Worm (Caenorhabditis elegans) whole organism, early embryonic: Measurements from ENCODE around the gene fbxc-42.

Experiments used
- F13C5.2 ChIP-seq: sonication (generic microtip); optimal IDR thresholded peaks from 2 replicates; lab custom pipeline; 2017; ENCODE audit warnings: mild to moderate bottlenecking, missing genetic modification characterization, inconsistent platforms, missing compliant biosample characterization
- aly-1 ChIP-seq: sonication (generic microtip); optimal IDR thresholded peaks from 2 replicates; lab custom pipeline; 2016; ENCODE audit warnings: missing genetic modification characterization, missing compliant biosample characterization
- ama-1 ChIP-seq: fragments of 150-350 bp; optimal IDR thresholded peaks from 2 replicates; lab custom pipeline; 2014
- ceh-13 ChIP-seq: fragments of 200-800 bp; sonication (Bioruptor generic); optimal IDR thresholded peaks from 2 replicates; lab custom pipeline; 2018; ENCODE audit warnings: mild to moderate bottlenecking, missing genetic modification characterization, missing compliant biosample characterization
- ceh-36 ChIP-seq: sonication (generic microtip); optimal IDR thresholded peaks from 2 replicates; lab custom pipeline; 2016; ENCODE audit warnings: missing genetic modification characterization, inconsistent platforms, missing compliant biosample characterization
- flt-1 ChIP-seq: fragments of 200-800 bp; sonication (Bioruptor generic); IDR thresholded peaks from 2 replicates; pipeline ENCODE4 v1.3.6; 2022; ENCODE audit warnings: missing genetic modification characterization, missing compliant biosample characterization
- hmbx-1 ChIP-seq: sonication (generic microtip); optimal IDR thresholded peaks from 2 replicates; lab custom pipeline; 2016; ENCODE audit warnings: mild to moderate bottlenecking, missing genetic modification characterization, missing compliant biosample characterization
- hmg-4 ChIP-seq: fragments of 200-800 bp; sonication (Bioruptor generic); optimal IDR thresholded peaks from 2 replicates; lab custom pipeline; 2018; ENCODE audit warnings: mild to moderate bottlenecking, missing genetic modification characterization, missing compliant biosample characterization
- hnd-1 ChIP-seq: sonication (generic microtip); optimal IDR thresholded peaks from 2 replicates; lab custom pipeline; 2016; ENCODE audit warnings: missing genetic modification characterization, missing compliant biosample characterization
- pes-1 ChIP-seq: fragments of 200-800 bp; sonication (Bioruptor generic); IDR thresholded peaks from 2 replicates; pipeline ENCODE4 v1.3.6; 2022; ENCODE audit warnings: missing genetic modification reagents, missing genetic modification characterization, missing compliant biosample characterization
- scrt-1 ChIP-seq: fragments of 200-800 bp; sonication (Bioruptor generic); IDR thresholded peaks from 2 replicates; pipeline ENCODE4 v1.3.6; 2022; ENCODE audit warnings: missing genetic modification characterization, missing compliant biosample characterization
- tbx-11 ChIP-seq: fragments of 200-800 bp; sonication (Bioruptor generic); IDR thresholded peaks from 2 replicates; pipeline ENCODE4 v1.3.6; 2022; ENCODE audit warnings: missing genetic modification characterization, missing compliant biosample characterization
- tbx-37 ChIP-seq: fragments of 200-800 bp; sonication (Bioruptor generic); conservative IDR thresholded peaks from 2 replicates; pipeline ENCODE4 v1.3.6; 2022; ENCODE audit warnings: missing genetic modification reagents, missing genetic modification characterization, missing compliant biosample characterization
- tra-4 ChIP-seq: sonication (generic microtip); optimal IDR thresholded peaks from 2 replicates; lab custom pipeline; 2017; ENCODE audit warnings: missing genetic modification characterization, missing compliant biosample characterization

ce11 chrII:972850-973249 is 18.6 kb upstream of the fbxc-42 start, which contains the start of gene C32B5.15:
- TF ChIP-seq ama-1 (no peak), ceh-36 (tag; lab: Kevin White, UChicago) (no peak), flt-1 (GFP tag; lab: Robert Waterston, UW) (no peak), ceh-13 (GFP tag; lab: Kevin White, UChicago) (no peak), scrt-1 (no peak), hmg-4 (GFP tag; lab: Kevin White, UChicago) (no peak), tbx-37 (GFP tag; lab: Robert Waterston, UW) (no peak), tbx-11 (GFP tag; lab: Robert Waterston, UW) (no peak), F13C5.2 (tag; lab: Kevin White, UChicago) (no peak), hmbx-1 (tag; lab: Kevin White, UChicago) (no peak), aly-1 (tag; lab: Kevin White, UChicago) (no peak), hnd-1 (tag; lab: Kevin White, UChicago) (no peak), tra-4 (tag; lab: Kevin White, UChicago) (no peak), pes-1 (GFP tag; lab: Robert Waterston, UW) (no peak)
